Worm (Caenorhabditis elegans): ENCODE data around the gene ZC53.1.

ce11 chrX:1924138-1924537, 11.0 kb upstream of the ZC53.1 start, which contains the start of gene ZC53.2:
- TF ChIP-seq W03F9.2 (tag; optimal IDR thresholded peaks at IDR 0.05) (no peak), him-1 (tag; optimal IDR thresholded peaks at IDR 0.05) (no peak)

All from whole organism, L4/young adult.